Worm (Caenorhabditis elegans) whole organism, L2 larva: ENCODE measurements around the gene sms-2.

Experiments
- C34F6.9 ChIP-seq: fragments of 150-350 bp; optimal IDR thresholded peaks from 2 replicates; lab custom pipeline; 2014; ENCODE audit warnings: missing biosample characterization, missing genetic modification characterization
- R02D3.7 ChIP-seq: fragments of 150-350 bp; optimal IDR thresholded peaks from 2 replicates; lab custom pipeline; 2014; ENCODE audit warnings: missing biosample characterization, missing genetic modification characterization
- Y55F3AM.14 ChIP-seq: fragments of 200-800 bp; sonication (Bioruptor generic); optimal IDR thresholded peaks from 2 replicates; lab custom pipeline; 2018; ENCODE audit warnings: mild to moderate bottlenecking, missing genetic modification characterization, missing compliant biosample characterization
- ZK546.5 ChIP-seq: sonication (generic microtip); optimal IDR thresholded peaks from 2 replicates; lab custom pipeline; 2017; ENCODE audit warnings: missing biosample characterization, missing genetic modification characterization
- alr-1 ChIP-seq: fragments of 150-350 bp; optimal IDR thresholded peaks from 2 replicates; lab custom pipeline; 2014; ENCODE audit warnings: missing biosample characterization, missing genetic modification characterization
- aly-2 ChIP-seq: fragments of 150-350 bp; optimal IDR thresholded peaks from 2 replicates; lab custom pipeline; 2014; ENCODE audit warnings: missing biosample characterization, missing genetic modification characterization
- ama-1 ChIP-seq: fragments of 150-350 bp; optimal IDR thresholded peaks from 2 replicates; lab custom pipeline; 2018; ENCODE audit warnings: inconsistent platforms
- blmp-1 ChIP-seq: sonication (generic microtip); optimal IDR thresholded peaks from 2 replicates; lab custom pipeline; 2017; ENCODE audit warnings: missing genetic modification characterization, mild to moderate bottlenecking, missing compliant biosample characterization, antibody characterized with exemption, moderate library complexity; ENCODE audit not compliant: insufficient read depth
- ceh-16 ChIP-seq: fragments of 150-350 bp; optimal IDR thresholded peaks from 2 replicates; lab custom pipeline; 2014; ENCODE audit warnings: missing biosample characterization, missing genetic modification characterization
- ceh-82 ChIP-seq: fragments of 150-350 bp; optimal IDR thresholded peaks from 2 replicates; lab custom pipeline; 2014; ENCODE audit warnings: missing biosample characterization, missing genetic modification characterization
- crh-2 ChIP-seq: sonication (generic microtip); optimal IDR thresholded peaks from 2 replicates; lab custom pipeline; 2017; ENCODE audit warnings: missing biosample characterization, missing genetic modification characterization
- dmd-4 ChIP-seq: sonication (generic microtip); optimal IDR thresholded peaks from 2 replicates; lab custom pipeline; 2017; ENCODE audit warnings: missing biosample characterization, missing genetic modification characterization
- egl-27 ChIP-seq: sonication (generic microtip); optimal IDR thresholded peaks from 3 replicates; lab custom pipeline; 2017; ENCODE audit warnings: missing biosample characterization, missing genetic modification reagents, missing genetic modification characterization
- elt-1 ChIP-seq: fragments of 150-350 bp; optimal IDR thresholded peaks from 2 replicates; lab custom pipeline; 2014; ENCODE audit warnings: missing biosample characterization, missing genetic modification characterization
- elt-3 ChIP-seq: sonication (generic microtip); optimal IDR thresholded peaks from 2 replicates; lab custom pipeline; 2017; ENCODE audit warnings: missing biosample characterization, missing genetic modification characterization
- lin-11 ChIP-seq: fragments of 150-350 bp; sonication (generic microtip); optimal IDR thresholded peaks from 2 replicates; lab custom pipeline; 2014; ENCODE audit warnings: missing biosample characterization, missing genetic modification characterization, inconsistent platforms, mixed read lengths
- lin-13 ChIP-seq: fragments of 150-350 bp; optimal IDR thresholded peaks from 2 replicates; lab custom pipeline; 2014; ENCODE audit warnings: missing biosample characterization, missing genetic modification reagents, missing genetic modification characterization
- lin-39 ChIP-seq: fragments of 150-350 bp; optimal IDR thresholded peaks from 2 replicates; lab custom pipeline; 2014; ENCODE audit warnings: missing biosample characterization, missing genetic modification reagents, missing genetic modification characterization
- lsy-2 ChIP-seq, 2 experiments: fragments of 150-350 bp in 1 of 2; sonication (generic microtip) in 1 of 2; optimal IDR thresholded peaks; 2 replicates each; lab custom pipeline; 2014 to 2017; ENCODE audit warnings: missing biosample characterization in 2 of 2, missing genetic modification characterization in 2 of 2
- mab-5 ChIP-seq: fragments of 150-350 bp; optimal IDR thresholded peaks from 2 replicates; lab custom pipeline; 2014; ENCODE audit warnings: missing biosample characterization, missing genetic modification characterization
- mbf-1 ChIP-seq: sonication (generic microtip); optimal IDR thresholded peaks from 2 replicates; lab custom pipeline; 2017; ENCODE audit warnings: missing biosample characterization, missing genetic modification characterization
- nhr-10 ChIP-seq: sonication (generic microtip); optimal IDR thresholded peaks from 2 replicates; lab custom pipeline; 2017; ENCODE audit warnings: missing biosample characterization, missing genetic modification characterization
- nhr-11 ChIP-seq: fragments of 150-350 bp; optimal IDR thresholded peaks from 2 replicates; lab custom pipeline; 2014; ENCODE audit warnings: missing biosample characterization, missing genetic modification characterization
- nhr-129 ChIP-seq: fragments of 150-350 bp; optimal IDR thresholded peaks from 2 replicates; lab custom pipeline; 2014; ENCODE audit warnings: missing biosample characterization, missing genetic modification characterization
- nhr-23 ChIP-seq: fragments of 150-350 bp; optimal IDR thresholded peaks from 2 replicates; lab custom pipeline; 2014; ENCODE audit warnings: missing biosample characterization, missing genetic modification reagents, missing genetic modification characterization
- nhr-237 ChIP-seq: fragments of 150-350 bp; optimal IDR thresholded peaks from 2 replicates; lab custom pipeline; 2014; ENCODE audit warnings: missing biosample characterization, missing genetic modification characterization
- nhr-25 ChIP-seq: fragments of 150-350 bp; sonication (generic microtip); optimal IDR thresholded peaks from 3 replicates; lab custom pipeline; 2014; ENCODE audit warnings: missing biosample characterization, missing genetic modification characterization
- nhr-6 ChIP-seq: fragments of 150-350 bp; optimal IDR thresholded peaks from 2 replicates; lab custom pipeline; 2014; ENCODE audit warnings: missing biosample characterization, missing genetic modification characterization
- nhr-77 ChIP-seq: fragments of 150-350 bp; optimal IDR thresholded peaks from 2 replicates; lab custom pipeline; 2014; ENCODE audit warnings: missing biosample characterization, missing genetic modification characterization
- peb-1 ChIP-seq: fragments of 150-350 bp; optimal IDR thresholded peaks from 2 replicates; lab custom pipeline; 2014; ENCODE audit warnings: missing biosample characterization, missing genetic modification characterization
- sem-4 ChIP-seq: fragments of 150-350 bp; optimal IDR thresholded peaks from 2 replicates; lab custom pipeline; 2014; ENCODE audit warnings: missing biosample characterization, missing genetic modification reagents, missing genetic modification characterization
- skn-1 ChIP-seq: sonication (generic microtip); optimal IDR thresholded peaks from 2 replicates; lab custom pipeline; 2017; ENCODE audit warnings: missing biosample characterization, missing genetic modification characterization
- sma-3 ChIP-seq: sonication (generic microtip); optimal IDR thresholded peaks from 2 replicates; lab custom pipeline; 2016; ENCODE audit warnings: missing genetic modification reagents, missing genetic modification characterization, missing compliant biosample characterization
- sma-9 ChIP-seq, 2 experiments: fragments of 150-350 bp in 1 of 2; sonication (generic microtip) in 1 of 2; optimal IDR thresholded peaks; 2 replicates each; lab custom pipeline; 2014 to 2016; ENCODE audit warnings: missing genetic modification characterization in 2 of 2, mild to moderate bottlenecking in 1 of 2, missing biosample characterization in 1 of 2, missing compliant biosample characterization in 1 of 2, missing genetic modification reagents in 1 of 2, moderate library complexity in 1 of 2
- snpc-4 ChIP-seq: fragments of 150-350 bp; optimal IDR thresholded peaks from 2 replicates; lab custom pipeline; 2014; ENCODE audit warnings: missing biosample characterization, missing genetic modification characterization
- unc-39 ChIP-seq: fragments of 150-350 bp; optimal IDR thresholded peaks from 2 replicates; lab custom pipeline; 2014; ENCODE audit warnings: missing biosample characterization, missing genetic modification characterization
- unc-55 ChIP-seq: fragments of 150-350 bp; sonication (generic microtip); optimal IDR thresholded peaks from 3 replicates; lab custom pipeline; 2014; ENCODE audit warnings: missing biosample characterization, missing genetic modification reagents, missing genetic modification characterization
- unc-62 ChIP-seq: fragments of 150-350 bp; optimal IDR thresholded peaks from 2 replicates; lab custom pipeline; 2014; ENCODE audit warnings: missing biosample characterization, missing genetic modification reagents, missing genetic modification characterization
- zag-1 ChIP-seq: fragments of 150-350 bp; optimal IDR thresholded peaks from 2 replicates; lab custom pipeline; 2014; ENCODE audit warnings: missing biosample characterization, missing genetic modification characterization
- ztf-1 ChIP-seq: fragments of 200-800 bp; sonication (Bioruptor generic); conservative IDR thresholded peaks from 2 replicates; pipeline ENCODE4 v1.3.6; 2022; ENCODE audit warnings: missing genetic modification characterization, missing compliant biosample characterization
- ztf-11 ChIP-seq: sonication (generic microtip); optimal IDR thresholded peaks from 2 replicates; lab custom pipeline; 2017; ENCODE audit warnings: missing biosample characterization, missing genetic modification characterization
- ztf-4 ChIP-seq: fragments of 150-350 bp; optimal IDR thresholded peaks from 2 replicates; lab custom pipeline; 2014; ENCODE audit warnings: missing biosample characterization, missing genetic modification characterization

sms-2 gene

ce11 chrX:970072-970471 lies 21.4 kb upstream of the sms-2 start, which contains the start of gene C44C1.6:
TSS of gene C44C1.6 (minus strand) at chrX:970270.
- no peak for TF ChIP-seq crh-2
- no peak for TF ChIP-seq sma-9 (GFP tag; optimal IDR thresholded peaks at IDR 0.05; lab: Kevin White, UChicago)
- TF ChIP-seq sma-9 (tag; optimal IDR thresholded peaks at IDR 0.05; lab: Kevin White, UChicago) = no peak
- no peak for TF ChIP-seq unc-55 (GFP tag; lab: Kevin White, UChicago)
- TF ChIP-seq R02D3.7 (tag; lab: Kevin White, UChicago) = no peak
- TF ChIP-seq ZK546.5 = no peak
- TF ChIP-seq unc-62 = no peak
- TF ChIP-seq nhr-77 (tag; lab: Kevin White, UChicago) = no peak
- TF ChIP-seq C34F6.9 (tag; lab: Kevin White, UChicago) = no peak
- no peak for TF ChIP-seq egl-27
- no peak for TF ChIP-seq ceh-82 (tag; lab: Kevin White, UChicago)
- no peak for TF ChIP-seq nhr-25 (tag; lab: Kevin White, UChicago)
- no peak for TF ChIP-seq snpc-4
- no peak for TF ChIP-seq nhr-6
- TF ChIP-seq sma-3 (GFP tag; lab: Kevin White, UChicago) = peak; percentile 42
- peak; percentile 31 for TF ChIP-seq nhr-129 (tag; lab: Kevin White, UChicago)

ce11 chrX:963171-963570 lies 14.5 kb upstream of the sms-2 start, which contains the start of gene ncs-1:
TSS of gene ncs-1 (minus strand) at chrX:963271.
- TF ChIP-seq ZK546.5 (no peak), crh-2 (no peak), aly-2 (tag; lab: Kevin White, UChicago) (no peak), lin-39 (tag; lab: Kevin White, UChicago) (no peak), dmd-4 (no peak), nhr-6 (no peak), mbf-1 (tag; lab: Kevin White, UChicago) (no peak), alr-1 (no peak), zag-1 (tag; lab: Kevin White, UChicago) (no peak), lin-13 (GFP tag; lab: Kevin White, UChicago) (no peak), ama-1 (lab: Kevin White, UChicago) (no peak), elt-1 (no peak), peb-1 (tag; lab: Kevin White, UChicago) (no peak), Y55F3AM.14 (GFP tag; lab: Kevin White, UChicago) (no peak)

- TF ChIP-seq ztf-4 (tag; lab: Kevin White, UChicago) = no peak
- TF ChIP-seq ama-1 (lab: Kevin White, UChicago) = no peak
- no peak for TF ChIP-seq lin-11 (tag; lab: Kevin White, UChicago)
- TF ChIP-seq unc-39 (tag; lab: Kevin White, UChicago) = no peak
Measured at ce11 chrX:960139-960538, 11.5 kb upstream of the sms-2 start.

ce11 chrX:957581-957980 lies 8.9 kb upstream of the sms-2 start, which contains the start of gene chil-10:
TSS of gene chil-10 (plus strand) at chrX:957881.
- TF ChIP-seq unc-39 (tag; lab: Kevin White, UChicago) = no peak
- TF ChIP-seq blmp-1 (tag; lab: Kevin White, UChicago) = no peak
- TF ChIP-seq unc-55 (GFP tag; lab: Kevin White, UChicago) = no peak
- TF ChIP-seq ama-1 (lab: Kevin White, UChicago) = no peak
- TF ChIP-seq ZK546.5 = no peak
- no peak for TF ChIP-seq sem-4 (tag; lab: Kevin White, UChicago)
- TF ChIP-seq sma-9 (GFP tag; optimal IDR thresholded peaks at IDR 0.05; lab: Kevin White, UChicago) = no peak
- TF ChIP-seq sma-9 (tag; optimal IDR thresholded peaks at IDR 0.05; lab: Kevin White, UChicago) = no peak
- TF ChIP-seq ceh-16 = no peak
- no peak for TF ChIP-seq dmd-4
- no peak for TF ChIP-seq elt-3 (tag; lab: Kevin White, UChicago)
- TF ChIP-seq skn-1 (tag; lab: Kevin White, UChicago) = no peak
- TF ChIP-seq ztf-11 = no peak

ce11 chrX:954499-955061 lies 5.9 kb upstream of the sms-2 start, which contains the start of gene apm-3:
TSS of gene apm-3 (plus strand) at chrX:954975.
- TF ChIP-seq nhr-11 (tag; lab: Kevin White, UChicago) = no peak
- TF ChIP-seq egl-27 = no peak
- TF ChIP-seq ztf-1 (GFP tag; lab: Robert Waterston, UW) = no peak
- TF ChIP-seq mbf-1 (tag; lab: Kevin White, UChicago) = no peak
- TF ChIP-seq nhr-23 (tag; lab: Kevin White, UChicago) = no peak
- TF ChIP-seq C34F6.9 (tag; lab: Kevin White, UChicago) = peak; percentile 55
- TF ChIP-seq ztf-4 (tag; lab: Kevin White, UChicago) = no peak
- TF ChIP-seq nhr-237 = no peak
- no peak for TF ChIP-seq dmd-4
- peak; percentile 30 for TF ChIP-seq sma-9 (GFP tag; optimal IDR thresholded peaks at IDR 0.05; lab: Kevin White, UChicago)
- TF ChIP-seq sma-9 (tag; optimal IDR thresholded peaks at IDR 0.05; lab: Kevin White, UChicago) = no peak
- no peak for TF ChIP-seq ama-1 (lab: Kevin White, UChicago)
- peak; percentile 15 for TF ChIP-seq crh-2
- no peak for TF ChIP-seq nhr-6
- TF ChIP-seq mab-5 (tag; lab: Kevin White, UChicago) = no peak
- no peak for TF ChIP-seq nhr-10 (tag; lab: Kevin White, UChicago)
- no peak for TF ChIP-seq elt-1
- peak; percentile 58 for TF ChIP-seq nhr-129 (tag; lab: Kevin White, UChicago)
- no peak for TF ChIP-seq ztf-11
- peak in 1 of 2 experiments; percentile 41 for TF ChIP-seq lsy-2 (tag; optimal IDR thresholded peaks at IDR 0.05; lab: Kevin White, UChicago)
- no peak for TF ChIP-seq zag-1 (tag; lab: Kevin White, UChicago)
- TF ChIP-seq ceh-82 (tag; lab: Kevin White, UChicago) = no peak
- TF ChIP-seq unc-55 (GFP tag; lab: Kevin White, UChicago) = peak; percentile 48
- peak; percentile 5 for TF ChIP-seq lin-13 (GFP tag; lab: Kevin White, UChicago)
- TF ChIP-seq alr-1 = no peak
